Fruit fly (Drosophila melanogaster) whole organism, embryonic: Measurements from ENCODE around the gene Rtnl1.

ENCODE experiments used
- Antp ChIP-seq: fragments of 200-800 bp; sonication (Bioruptor generic); optimal IDR thresholded peaks from 3 replicates; lab custom pipeline; 2016; ENCODE audit warnings: missing biosample characterization, missing genetic modification characterization
- CG10274 ChIP-seq: fragments of 200-800 bp; sonication (Bioruptor generic); optimal IDR thresholded peaks from 3 replicates; lab custom pipeline; 2017; ENCODE audit warnings: missing biosample characterization, mild to moderate bottlenecking, missing genetic modification characterization
- CG10366 ChIP-seq: fragments of 200-800 bp; sonication (Bioruptor generic); IDR thresholded peaks from 2 replicates; pipeline ENCODE4 v1.3.6; 2022; ENCODE audit warnings: missing biosample characterization, missing genetic modification characterization
- CG11093 ChIP-seq: fragments of 200-800 bp; sonication (Bioruptor generic); IDR thresholded peaks from 3 replicates; pipeline ENCODE4 v1.3.6; 2022; ENCODE audit warnings: missing biosample characterization, missing genetic modification characterization
- CG13287 ChIP-seq: fragments of 200-800 bp; sonication (Bioruptor generic); IDR thresholded peaks from 2 replicates; pipeline ENCODE4 v1.3.6; 2022; ENCODE audit warnings: missing biosample characterization, missing genetic modification characterization; ENCODE audit not compliant: partially characterized antibody
- CG13894 ChIP-seq: fragments of 200-800 bp; sonication (Bioruptor generic); optimal IDR thresholded peaks from 3 replicates; lab custom pipeline; 2018; ENCODE audit warnings: missing biosample characterization, mild to moderate bottlenecking, missing genetic modification characterization, moderate library complexity
- CG1602 ChIP-seq: fragments of 200-800 bp; sonication (Bioruptor generic); optimal IDR thresholded peaks from 3 replicates; lab custom pipeline; 2016; ENCODE audit warnings: missing biosample characterization, missing genetic modification characterization
- CG17328 ChIP-seq: fragments of 200-800 bp; sonication (Bioruptor generic); IDR thresholded peaks from 2 replicates; pipeline ENCODE4 v1.3.6; 2022; ENCODE audit warnings: missing biosample characterization, missing genetic modification characterization
- CG17612 ChIP-seq: fragments of 200-800 bp; sonication (Bioruptor generic); IDR thresholded peaks from 2 replicates; pipeline ENCODE4 v1.3.6; 2022; ENCODE audit warnings: missing biosample characterization, missing genetic modification characterization
- CG2678 ChIP-seq: fragments of 200-800 bp; sonication (Bioruptor generic); optimal IDR thresholded peaks from 3 replicates; lab custom pipeline; 2019; ENCODE audit warnings: missing biosample characterization, mild to moderate bottlenecking, missing genetic modification characterization, moderate library complexity
- CG30403 ChIP-seq: fragments of 200-800 bp; sonication (Bioruptor generic); optimal IDR thresholded peaks from 3 replicates; lab custom pipeline; 2016; ENCODE audit warnings: missing biosample characterization, missing genetic modification characterization
- CG3163 ChIP-seq: fragments of 200-800 bp; sonication (Bioruptor generic); optimal IDR thresholded peaks from 3 replicates; lab custom pipeline; 2016; ENCODE audit warnings: missing biosample characterization, missing genetic modification characterization
- CG32772 ChIP-seq: fragments of 200-800 bp; sonication (Bioruptor generic); IDR thresholded peaks from 2 replicates; pipeline ENCODE4 v1.3.6; 2022; ENCODE audit warnings: missing biosample characterization, missing genetic modification characterization
- CG42726 ChIP-seq: fragments of 200-800 bp; sonication (Bioruptor generic); IDR thresholded peaks from 2 replicates; pipeline ENCODE4 v1.3.6; 2022; ENCODE audit warnings: missing biosample characterization, missing genetic modification characterization; ENCODE audit not compliant: partially characterized antibody
- CG4820 ChIP-seq: fragments of 200-800 bp; sonication (Bioruptor generic); optimal IDR thresholded peaks from 3 replicates; lab custom pipeline; 2016; ENCODE audit warnings: missing biosample characterization, missing genetic modification characterization
- CG6689 ChIP-seq: fragments of 200-800 bp; sonication (Bioruptor generic); IDR thresholded peaks from 2 replicates; pipeline ENCODE4 v1.3.6; 2022; ENCODE audit warnings: missing biosample characterization, missing genetic modification characterization
- CG6765 ChIP-seq: fragments of 200-800 bp; sonication (Bioruptor generic); optimal IDR thresholded peaks from 3 replicates; lab custom pipeline; 2017; ENCODE audit warnings: missing biosample characterization, mild to moderate bottlenecking, missing genetic modification characterization
- CG6791 ChIP-seq: fragments of 200-800 bp; sonication (Bioruptor generic); IDR thresholded peaks from 3 replicates; pipeline ENCODE4 v1.3.6; 2022; ENCODE audit warnings: missing biosample characterization, missing genetic modification characterization; ENCODE audit not compliant: partially characterized antibody
- CG7271 ChIP-seq: fragments of 200-800 bp; sonication (Bioruptor generic); optimal IDR thresholded peaks from 2 replicates; lab custom pipeline; 2018; ENCODE audit warnings: missing biosample characterization, mild to moderate bottlenecking, missing genetic modification characterization, moderate library complexity
- CG7963 ChIP-seq: fragments of 200-800 bp; sonication (Bioruptor generic); IDR thresholded peaks from 3 replicates; pipeline ENCODE4 v1.3.6; 2022; ENCODE audit warnings: missing biosample characterization, missing genetic modification characterization; ENCODE audit not compliant: partially characterized antibody
- CG9437 ChIP-seq: fragments of 200-800 bp; sonication (Bioruptor generic); optimal IDR thresholded peaks from 2 replicates; lab custom pipeline; 2018; ENCODE audit warnings: missing biosample characterization, mild to moderate bottlenecking, missing genetic modification characterization
- CG9609 ChIP-seq: fragments of 200-800 bp; sonication (Bioruptor generic); optimal IDR thresholded peaks from 3 replicates; lab custom pipeline; 2016; ENCODE audit warnings: missing biosample characterization, missing genetic modification characterization
- D19A ChIP-seq: fragments of 200-800 bp; optimal IDR thresholded peaks from 3 replicates; lab custom pipeline; 2019; ENCODE audit warnings: missing biosample characterization, mild to moderate bottlenecking, missing genetic modification characterization, moderate library complexity
- Dp ChIP-seq: fragments of 200-800 bp; sonication (Bioruptor generic); optimal IDR thresholded peaks from 2 replicates; lab custom pipeline; 2018; ENCODE audit warnings: missing biosample characterization, mild to moderate bottlenecking, missing genetic modification characterization, moderate library complexity
- Drgx ChIP-seq: fragments of 200-800 bp; sonication (Bioruptor generic); IDR thresholded peaks from 2 replicates; pipeline ENCODE4 v1.3.6; 2022; ENCODE audit warnings: missing biosample characterization, missing genetic modification characterization
- Elba2 ChIP-seq: fragments of 200-800 bp; sonication (Bioruptor generic); optimal IDR thresholded peaks from 3 replicates; lab custom pipeline; 2016; ENCODE audit warnings: missing biosample characterization, missing genetic modification characterization
- HLH4C ChIP-seq: fragments of 200-800 bp; sonication (Bioruptor generic); IDR thresholded peaks from 3 replicates; pipeline ENCODE4 v1.3.6; 2022; ENCODE audit warnings: missing biosample characterization, missing genetic modification characterization; ENCODE audit not compliant: partially characterized antibody
- Hr51 ChIP-seq, 2 experiments: fragments of 200-800 bp; sonication (Bioruptor generic); optimal IDR thresholded peaks; 2 replicates in 1 of 2; 3 replicates in 1 of 2; lab custom pipeline; 2016 to 2018; ENCODE audit warnings: missing biosample characterization in 2 of 2, missing genetic modification characterization in 2 of 2, mild to moderate bottlenecking in 1 of 2, moderate library complexity in 1 of 2
- MESR4 ChIP-seq: fragments of 200-800 bp; sonication (Bioruptor generic); optimal IDR thresholded peaks from 2 replicates; lab custom pipeline; 2018; ENCODE audit warnings: missing biosample characterization, mild to moderate bottlenecking, missing genetic modification characterization, moderate library complexity
- Mes4 ChIP-seq: fragments of 200-800 bp; sonication (Bioruptor generic); optimal IDR thresholded peaks from 2 replicates; lab custom pipeline; 2016; ENCODE audit warnings: missing biosample characterization, missing genetic modification characterization
- NC2β ChIP-seq: fragments of 200-800 bp; sonication (Bioruptor generic); optimal IDR thresholded peaks from 2 replicates; lab custom pipeline; 2016; ENCODE audit warnings: missing biosample characterization, missing genetic modification characterization
- Opbp ChIP-seq: fragments of 200-800 bp; sonication (Bioruptor generic); IDR thresholded peaks from 3 replicates; pipeline ENCODE4 v1.3.6; 2022; ENCODE audit warnings: missing biosample characterization, missing genetic modification characterization; ENCODE audit not compliant: partially characterized antibody
- PHDP ChIP-seq: fragments of 200-800 bp; sonication (Bioruptor generic); optimal IDR thresholded peaks from 3 replicates; lab custom pipeline; 2018; ENCODE audit warnings: missing biosample characterization, mild to moderate bottlenecking, missing genetic modification characterization, moderate library complexity
- Sin3A ChIP-seq: fragments of >200 bp; optimal IDR thresholded peaks from 2 replicates; lab custom pipeline; 2018
- amos ChIP-seq: fragments of 200-800 bp; sonication (Bioruptor generic); IDR thresholded peaks from 2 replicates; pipeline ENCODE4 v1.3.6; 2022; ENCODE audit warnings: missing biosample characterization, missing genetic modification characterization; ENCODE audit not compliant: partially characterized antibody
- corto ChIP-seq: fragments of 200-800 bp; sonication (Bioruptor generic); optimal IDR thresholded peaks from 2 replicates; lab custom pipeline; 2016; ENCODE audit warnings: missing biosample characterization, mild to moderate bottlenecking, missing genetic modification characterization, moderate library complexity
- exex ChIP-seq: fragments of 200-800 bp; sonication (Bioruptor generic); optimal IDR thresholded peaks from 4 replicates; lab custom pipeline; 2018; ENCODE audit warnings: missing biosample characterization, mild to moderate bottlenecking, missing genetic modification characterization, moderate library complexity
- ham ChIP-seq: fragments of 200-800 bp; sonication (Bioruptor generic); IDR thresholded peaks from 2 replicates; pipeline ENCODE4 v1.3.6; 2022; ENCODE audit warnings: missing biosample characterization, missing genetic modification characterization
- lov ChIP-seq, 2 experiments: fragments of 200-800 bp in 1 of 2; fragments of >200 bp in 1 of 2; sonication (Bioruptor generic) in 1 of 2; IDR thresholded peaks in 1 of 2; optimal IDR thresholded peaks in 1 of 2; 2 replicates in 1 of 2; 3 replicates in 1 of 2; pipeline versions ENCODE4 v1.3.6 to Lab custom; 2017 to 2022; ENCODE audit warnings: missing biosample characterization in 1 of 2, missing genetic modification characterization in 1 of 2
- luna ChIP-seq: fragments of 200-800 bp; sonication (Bioruptor generic); optimal IDR thresholded peaks from 2 replicates; lab custom pipeline; 2016; ENCODE audit warnings: missing biosample characterization, missing genetic modification characterization
- odd ChIP-seq: fragments of 200-800 bp; sonication (Bioruptor generic); optimal IDR thresholded peaks from 2 replicates; lab custom pipeline; 2017; ENCODE audit warnings: missing biosample characterization, mild to moderate bottlenecking, missing genetic modification characterization
- peb ChIP-seq: fragments of 200-800 bp; sonication (Bioruptor generic); IDR thresholded peaks from 2 replicates; pipeline ENCODE4 v1.3.6; 2022; ENCODE audit warnings: missing biosample characterization, missing genetic modification characterization
- ranshi ChIP-seq: fragments of 200-800 bp; sonication (Bioruptor generic); IDR thresholded peaks from 2 replicates; pipeline ENCODE4 v1.3.6; 2022; ENCODE audit warnings: missing biosample characterization, missing genetic modification characterization
- row ChIP-seq: fragments of 200-800 bp; sonication (Bioruptor generic); IDR thresholded peaks from 3 replicates; pipeline ENCODE4 v1.3.6; 2022; ENCODE audit warnings: missing biosample characterization, missing genetic modification characterization
- schlank ChIP-seq: fragments of 200-800 bp; sonication (Bioruptor generic); optimal IDR thresholded peaks from 2 replicates; lab custom pipeline; 2018; ENCODE audit warnings: missing biosample characterization, mild to moderate bottlenecking, missing genetic modification characterization
- sens-2 ChIP-seq: fragments of 200-800 bp; sonication (Bioruptor generic); IDR thresholded peaks from 2 replicates; pipeline ENCODE4 v1.3.6; 2022; ENCODE audit warnings: missing biosample characterization, missing genetic modification characterization
- usp ChIP-seq: fragments of >200 bp; optimal IDR thresholded peaks from 2 replicates; lab custom pipeline; 2017; ENCODE audit warnings: missing biosample characterization, missing genetic modification characterization
- wek ChIP-seq: fragments of 200-800 bp; sonication (Bioruptor generic); optimal IDR thresholded peaks from 3 replicates; lab custom pipeline; 2018; ENCODE audit warnings: missing biosample characterization, mild to moderate bottlenecking, missing genetic modification characterization, moderate library complexity
- yki ChIP-seq: fragments of >200 bp; optimal IDR thresholded peaks from 3 replicates; lab custom pipeline; 2018
- zf30C ChIP-seq: fragments of 200-800 bp; sonication (Bioruptor generic); optimal IDR thresholded peaks from 3 replicates; lab custom pipeline; 2018; ENCODE audit warnings: missing biosample characterization, mild to moderate bottlenecking, missing genetic modification characterization

Rtnl1 gene

dm6 chr2L:4999389-5000032 is 10.0 kb downstream of the Rtnl1 start (continued):
- peak; percentile 40 for TF ChIP-seq corto
- TF ChIP-seq CG17612 (GFP tag; lab: Robert Waterston, UW) = peak; percentile 80
- no peak for TF ChIP-seq ham (GFP tag; lab: Robert Waterston, UW)
- TF ChIP-seq amos (GFP tag; lab: Robert Waterston, UW) = no peak
- TF ChIP-seq Opbp (GFP tag; lab: Robert Waterston, UW) = no peak
- TF ChIP-seq NC2β (GFP tag; lab: Kevin White, UChicago) = no peak
- TF ChIP-seq peb (GFP tag; lab: Robert Waterston, UW) = no peak
- no peak for TF ChIP-seq HLH4C (GFP tag; lab: Robert Waterston, UW)
- peak; percentile 1 for TF ChIP-seq CG6765
- peak; percentile 38; the same call in 1 of the 2 replicates for TF ChIP-seq sens-2 (GFP tag; lab: Robert Waterston, UW)
- TF ChIP-seq wek (GFP tag; lab: Kevin White, UChicago) = no peak
- TF ChIP-seq lov (optimal IDR thresholded peaks at IDR 0.05; lab: Kevin White, UChicago) = no peak
- TF ChIP-seq lov (GFP tag; IDR thresholded peaks at IDR 0.05; lab: Robert Waterston, UW) = 0 out of 3 replicates have a peak, but pooled peaks have one; percentile 55
- peak; percentile 28 for TF ChIP-seq CG9609 (GFP tag; lab: Kevin White, UChicago)
- TF ChIP-seq yki (lab: Kevin White, UChicago) = no peak
- no peak for TF ChIP-seq zf30C (GFP tag; lab: Kevin White, UChicago)
- TF ChIP-seq CG10274 (GFP tag; lab: Kevin White, UChicago) = peak; percentile 28
- no peak for TF ChIP-seq usp
- TF ChIP-seq CG42726 (GFP tag; lab: Robert Waterston, UW) = no peak
- TF ChIP-seq Hr51 (GFP tag; optimal IDR thresholded peaks at IDR 0.05; lab: Kevin White, UChicago) = peak; percentile 36 to 64
- no peak for TF ChIP-seq CG1602
- no peak for TF ChIP-seq D19A (tag; lab: Kevin White, UChicago)
- TF ChIP-seq CG30403 = peak; percentile 49
- peak; percentile 69 for TF ChIP-seq CG11093
- TF ChIP-seq CG7271 (tag; lab: Kevin White, UChicago) = no peak
- no peak for TF ChIP-seq CG3163
- TF ChIP-seq CG13287 (GFP tag; lab: Robert Waterston, UW) = no peak
- peak; percentile 55 for TF ChIP-seq PHDP (tag; lab: Kevin White, UChicago)
- peak; percentile 33 for TF ChIP-seq CG13894
- TF ChIP-seq CG2678 (tag; lab: Kevin White, UChicago) = peak; percentile 77
- peak; percentile 52 for TF ChIP-seq schlank (tag; lab: Kevin White, UChicago)
- peak; percentile 69 for TF ChIP-seq CG10366 (GFP tag; lab: Robert Waterston, UW)
- TF ChIP-seq Drgx (GFP tag; lab: Robert Waterston, UW) = peak; percentile 90
- no peak for TF ChIP-seq Elba2 (GFP tag; lab: Kevin White, UChicago)
- no peak for TF ChIP-seq CG9437 (GFP tag; lab: Kevin White, UChicago)
- peak; percentile 41 for TF ChIP-seq odd (GFP tag; lab: Kevin White, UChicago)
- TF ChIP-seq luna (GFP tag; lab: Kevin White, UChicago) = peak; percentile 46
- no peak for TF ChIP-seq CG6791
- TF ChIP-seq Antp (GFP tag; lab: Kevin White, UChicago) = peak; percentile 57
- peak; percentile 70; the same call in 1 of the 2 replicates for TF ChIP-seq ranshi (GFP tag; lab: Robert Waterston, UW)
- TF ChIP-seq MESR4 (GFP tag; lab: Kevin White, UChicago) = no peak
- TF ChIP-seq Sin3A = no peak
- no peak for TF ChIP-seq CG7963 (GFP tag; lab: Robert Waterston, UW)
- peak; percentile 80 for TF ChIP-seq row (GFP tag; lab: Robert Waterston, UW)
- TF ChIP-seq Dp (GFP tag; lab: Kevin White, UChicago) = no peak
- peak; percentile 76 for TF ChIP-seq CG6689 (GFP tag; lab: Robert Waterston, UW)
- TF ChIP-seq CG17328 (GFP tag; lab: Robert Waterston, UW) = peak; percentile 74
- TF ChIP-seq CG4820 (GFP tag; lab: Kevin White, UChicago) = peak; percentile 62
- TF ChIP-seq exex = peak; percentile 77
- peak; percentile 49 for TF ChIP-seq CG32772 (GFP tag; lab: Robert Waterston, UW)
- peak; percentile 56 for TF ChIP-seq Mes4
